Fruit fly (Drosophila melanogaster): ENCODE data around the gene CG32228.
A peak's percentile ranks its signal among the peaks of the same experiment; 100 is the strongest.

The CG32228 gene

DNA sequence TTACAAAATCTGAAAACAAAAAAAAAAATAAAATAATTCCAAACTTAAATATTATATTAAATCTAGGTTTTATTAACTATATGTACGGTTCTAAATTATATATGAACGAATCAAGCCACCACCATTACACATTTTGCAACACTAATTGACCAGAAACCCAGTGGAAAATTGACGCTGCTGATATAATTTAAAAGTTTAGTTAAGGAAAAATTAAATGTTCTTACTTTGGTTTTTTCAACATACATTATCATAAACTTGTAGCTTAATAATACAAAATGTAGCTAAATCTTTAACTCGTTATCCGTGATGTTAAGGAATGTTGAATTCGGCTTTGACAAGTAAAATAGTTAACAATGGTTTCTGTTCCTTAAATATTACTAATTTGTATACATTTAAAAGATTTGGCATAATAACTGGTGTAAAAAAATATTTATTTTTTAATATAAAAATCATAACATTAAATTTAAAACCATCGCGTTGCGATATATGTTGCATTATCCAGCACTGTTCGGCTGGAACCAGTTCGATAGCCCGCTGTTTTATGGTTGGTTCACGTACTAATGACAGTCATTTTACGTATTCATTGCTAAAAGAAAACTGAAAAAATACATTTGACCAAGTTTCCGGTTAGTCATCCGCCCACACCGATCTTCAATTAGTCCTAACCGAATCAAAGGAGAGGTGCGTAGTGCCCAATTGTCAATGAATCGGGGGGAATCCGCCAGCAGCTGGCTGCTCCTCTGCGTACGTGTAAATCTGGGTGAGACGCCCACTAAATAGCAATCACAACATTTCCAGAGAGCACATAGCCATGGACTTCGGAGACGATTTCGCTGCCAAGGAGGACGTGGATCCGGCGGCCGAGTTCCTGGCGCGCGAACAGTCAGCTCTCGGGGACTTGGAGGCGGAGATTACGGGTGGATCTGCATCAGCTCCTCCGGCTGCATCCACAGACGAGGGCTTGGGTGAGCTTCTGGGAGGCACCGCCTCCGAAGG is 23.3 kb upstream of the CG32228 start (continued):
- TF ChIP-seq usp (GFP tag; optimal IDR thresholded peaks at IDR 0.05), result no peak
- TF ChIP-seq CG2202 (tag; optimal IDR thresholded peaks at IDR 0.05), result peak; percentile 23
- peak; percentile 65 for TF ChIP-seq bcd (GFP tag; optimal IDR thresholded peaks at IDR 0.05)
- no peak for TF ChIP-seq mam (GFP tag; optimal IDR thresholded peaks at IDR 0.05)
- TF ChIP-seq toy (GFP tag; IDR thresholded peaks at IDR 0.05), result no peak
- peak; percentile 77 for TF ChIP-seq CG13287 (GFP tag; IDR thresholded peaks at IDR 0.05; ENCODE audit: partially characterized antibody)
- peak; percentile 63; the same call in 1 of the 2 replicates for TF ChIP-seq CG6689 (GFP tag; IDR thresholded peaks at IDR 0.05)
- TF ChIP-seq Neu2 (GFP tag; optimal IDR thresholded peaks at IDR 0.05; ENCODE audit: borderline replicate concordance), result peak; percentile 55
- TF ChIP-seq ap (GFP tag; IDR thresholded peaks at IDR 0.05), result peak; percentile 11; the same call in 1 of the 2 replicates
- TF ChIP-seq seq (GFP tag; IDR thresholded peaks at IDR 0.05), result no peak
- TF ChIP-seq lmd (GFP tag; IDR thresholded peaks at IDR 0.05), result peak; percentile 64
- TF ChIP-seq ERR (GFP tag; optimal IDR thresholded peaks at IDR 0.05), result no peak
- TF ChIP-seq bab2 (GFP tag; optimal IDR thresholded peaks at IDR 0.05), result no peak
- peak; percentile 45; the same call in 1 of the 3 replicates for TF ChIP-seq zen2 (GFP tag; IDR thresholded peaks at IDR 0.05; ENCODE audit: partially characterized antibody)
- TF ChIP-seq CG16813 (GFP tag; IDR thresholded peaks at IDR 0.05; ENCODE audit: partially characterized antibody), result peak; percentile 72
- no peak for TF ChIP-seq jumu (GFP tag; optimal IDR thresholded peaks at IDR 0.05)
- peak; percentile 41 for TF ChIP-seq tin (GFP tag; optimal IDR thresholded peaks at IDR 0.05)
- peak; percentile 4 for TF ChIP-seq CG13123 (GFP tag; optimal IDR thresholded peaks at IDR 0.05)
- no peak for TF ChIP-seq CG18764 (GFP tag; optimal IDR thresholded peaks at IDR 0.05)
- no peak for TF ChIP-seq CG1792 (GFP tag; optimal IDR thresholded peaks at IDR 0.05)
- no peak for TF ChIP-seq CG17802 (tag; optimal IDR thresholded peaks at IDR 0.05)
- TF ChIP-seq fu2 (GFP tag; optimal IDR thresholded peaks at IDR 0.05), result no peak
- peak; percentile 9 for TF ChIP-seq HmgZ (tag; optimal IDR thresholded peaks at IDR 0.05)
- no peak; the same call in 1 of the 3 replicates for TF ChIP-seq tgo (GFP tag; IDR thresholded peaks at IDR 0.05)
- TF ChIP-seq cad (GFP tag; optimal IDR thresholded peaks at IDR 0.05), result peak; percentile 28
- peak; percentile 69; the same call in 1 of the 2 replicates for TF ChIP-seq CG1024 (GFP tag; IDR thresholded peaks at IDR 0.05)
- no peak for TF ChIP-seq croc (GFP tag; conservative IDR thresholded peaks at IDR 0.05)
- no peak for TF ChIP-seq Trl (optimal IDR thresholded peaks at IDR 0.05)
- TF ChIP-seq Trl (GFP tag; optimal IDR thresholded peaks at IDR 0.05), result no peak
- no peak for TF ChIP-seq ro (GFP tag; IDR thresholded peaks at IDR 0.05)
- peak; percentile 9 for TF ChIP-seq CG6765 (GFP tag; optimal IDR thresholded peaks at IDR 0.05)
- no peak for TF ChIP-seq CG12744 (GFP tag; optimal IDR thresholded peaks at IDR 0.05)
- TF ChIP-seq ranshi (GFP tag; IDR thresholded peaks at IDR 0.05), result peak; percentile 40; the same call in 1 of the 2 replicates
- peak; percentile 51 for TF ChIP-seq CG2129 (GFP tag; IDR thresholded peaks at IDR 0.05; ENCODE audit: partially characterized antibody)
- TF ChIP-seq CG11398 (GFP tag; optimal IDR thresholded peaks at IDR 0.05), result no peak
- TF ChIP-seq slp2 (GFP tag; optimal IDR thresholded peaks at IDR 0.05), result no peak
- peak; percentile 15 for TF ChIP-seq CG10462 (GFP tag; optimal IDR thresholded peaks at IDR 0.05)
- TF ChIP-seq Asciz (GFP tag; optimal IDR thresholded peaks at IDR 0.05), result peak; percentile 56
- TF ChIP-seq NC2β (GFP tag; optimal IDR thresholded peaks at IDR 0.05), result no peak
- no peak for TF ChIP-seq CG8281 (tag; optimal IDR thresholded peaks at IDR 0.05)
- TF ChIP-seq CG17912 (GFP tag; optimal IDR thresholded peaks at IDR 0.05), result peak; percentile 61
- no peak for TF ChIP-seq exex (tag; optimal IDR thresholded peaks at IDR 0.05)
- TF ChIP-seq CG7987 (GFP tag; optimal IDR thresholded peaks at IDR 0.05), result no peak
- peak; percentile 57 for TF ChIP-seq sug (tag; optimal IDR thresholded peaks at IDR 0.05)
- TF ChIP-seq twi (tag; optimal IDR thresholded peaks at IDR 0.05), result peak; percentile 27
- TF ChIP-seq D19A (tag; optimal IDR thresholded peaks at IDR 0.05), result peak; percentile 42
- peak; percentile 6 for TF ChIP-seq CG11723 (GFP tag; optimal IDR thresholded peaks at IDR 0.05)
- TF ChIP-seq CG11504 (tag; optimal IDR thresholded peaks at IDR 0.05), result peak; percentile 67
- TF ChIP-seq dan (GFP tag; IDR thresholded peaks at IDR 0.05), result no peak
